Fruit fly (Drosophila melanogaster): ENCODE data around the gene CG6836.
A peak's percentile ranks its signal among the peaks of the same experiment; 100 is the strongest.

CG6836 gene

DNA sequence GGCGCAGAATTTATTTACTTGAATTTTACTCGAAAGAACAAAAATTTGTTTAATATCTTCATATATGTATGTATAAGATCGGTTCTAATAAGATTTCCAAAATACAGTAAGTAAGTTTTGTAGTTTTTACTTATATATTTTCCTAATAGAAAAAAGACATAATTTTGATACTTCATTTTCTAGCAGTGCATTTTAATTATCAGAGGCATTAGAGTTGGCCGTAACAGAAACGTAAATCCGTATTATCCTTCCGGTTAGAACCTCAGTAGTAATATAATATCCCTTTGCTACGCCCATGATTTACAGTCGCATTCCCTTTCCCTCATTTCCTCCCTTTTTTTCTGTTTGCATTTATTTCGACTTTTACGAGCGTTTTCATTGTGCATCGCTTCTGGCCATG is 26.3 kb downstream of the CG6836 start (continued):
- TF ChIP-seq dac (GFP tag; optimal IDR thresholded peaks at IDR 0.05) (no peak), Blimp-1 (GFP tag; optimal IDR thresholded peaks at IDR 0.05) (no peak), CG6792 (GFP tag; optimal IDR thresholded peaks at IDR 0.05) (no peak), CG34406 (GFP tag; optimal IDR thresholded peaks at IDR 0.05) (no peak), CG8632 (GFP tag; optimal IDR thresholded peaks at IDR 0.05) (no peak), Ets96B (tag; optimal IDR thresholded peaks at IDR 0.05) (no peak), dsx (GFP tag; optimal IDR thresholded peaks at IDR 0.05; ENCODE audit: poor library complexity, severe bottlenecking) (no peak), CG8119 (GFP tag; IDR thresholded peaks at IDR 0.05) (no peak), svp (GFP tag) (peak; percentile 76), Sox15 (GFP tag; optimal IDR thresholded peaks at IDR 0.05) (no peak), Sox14 (GFP tag; optimal IDR thresholded peaks at IDR 0.05) (peak; percentile 31), Hr39 (GFP tag; optimal IDR thresholded peaks at IDR 0.05) (peak; percentile 37), Smox (GFP tag; optimal IDR thresholded peaks at IDR 0.05) (peak; percentile 50), CG10669 (GFP tag; optimal IDR thresholded peaks at IDR 0.05) (no peak), CG11762 (GFP tag; optimal IDR thresholded peaks at IDR 0.05; ENCODE audit: insufficient read depth) (no peak), Eip78C (GFP tag) (peak; percentile 76), Met (GFP tag; optimal IDR thresholded peaks at IDR 0.05) (peak; percentile 48), fd85E (GFP tag; optimal IDR thresholded peaks at IDR 0.05) (no peak), Eip75B (GFP tag; optimal IDR thresholded peaks at IDR 0.05) (no peak), CG32006 (GFP tag; optimal IDR thresholded peaks at IDR 0.05) (no peak), CG31627 (GFP tag; optimal IDR thresholded peaks at IDR 0.05) (peak; percentile 48), CG6163 (GFP tag; IDR thresholded peaks at IDR 0.05) (no peak), CG16779 (tag; optimal IDR thresholded peaks at IDR 0.05) (no peak), Ets21C (GFP tag; optimal IDR thresholded peaks at IDR 0.05) (no peak)

DNA sequence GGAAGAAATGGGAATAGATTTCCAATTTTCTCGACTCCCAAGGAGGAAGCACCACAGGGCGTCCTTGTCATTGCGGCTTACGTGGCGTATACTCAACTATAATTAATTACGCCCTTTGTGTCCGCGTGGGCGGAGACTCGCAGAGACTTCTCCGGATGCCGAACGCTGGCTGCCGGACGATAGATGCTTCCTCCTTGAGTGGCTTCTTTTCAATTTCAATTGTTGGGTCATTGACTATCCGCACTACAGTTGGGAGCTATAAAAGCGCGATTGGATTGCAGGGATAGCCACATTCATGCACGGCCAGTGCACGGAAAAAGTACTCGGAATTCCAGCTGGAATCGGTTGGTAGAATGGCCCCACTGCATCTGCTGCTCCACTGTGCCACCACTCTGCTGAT is 34.2 kb downstream of the CG6836 start, which contains the start of gene CG14075:
TSS of gene CG14075 (plus strand) at position 301 of the 400 bp plus-strand sequence.
- TF ChIP-seq Hr39 (GFP tag; optimal IDR thresholded peaks at IDR 0.05) (no peak), acj6 (GFP tag; optimal IDR thresholded peaks at IDR 0.05) (no peak), CG11294 (GFP tag; IDR thresholded peaks at IDR 0.05) (no peak), lz (GFP tag; optimal IDR thresholded peaks at IDR 0.05) (no peak), fd85E (GFP tag; optimal IDR thresholded peaks at IDR 0.05) (no peak), CG7368 (GFP tag; optimal IDR thresholded peaks at IDR 0.05) (no peak), Lpt (GFP tag; optimal IDR thresholded peaks at IDR 0.05) (no peak), Hr38 (GFP tag; optimal IDR thresholded peaks at IDR 0.05) (no peak), CG8632 (GFP tag; optimal IDR thresholded peaks at IDR 0.05) (no peak), CG3919 (GFP tag; optimal IDR thresholded peaks at IDR 0.05) (no peak), Met (GFP tag; optimal IDR thresholded peaks at IDR 0.05) (no peak), spab (GFP tag; optimal IDR thresholded peaks at IDR 0.05) (no peak), cyc (GFP tag; optimal IDR thresholded peaks at IDR 0.05) (no peak), topi (GFP tag; optimal IDR thresholded peaks at IDR 0.05) (no peak), CG6808 (GFP tag; optimal IDR thresholded peaks at IDR 0.05) (no peak), net (GFP tag; optimal IDR thresholded peaks at IDR 0.05) (no peak), Sox14 (GFP tag; optimal IDR thresholded peaks at IDR 0.05) (no peak)

DNA sequence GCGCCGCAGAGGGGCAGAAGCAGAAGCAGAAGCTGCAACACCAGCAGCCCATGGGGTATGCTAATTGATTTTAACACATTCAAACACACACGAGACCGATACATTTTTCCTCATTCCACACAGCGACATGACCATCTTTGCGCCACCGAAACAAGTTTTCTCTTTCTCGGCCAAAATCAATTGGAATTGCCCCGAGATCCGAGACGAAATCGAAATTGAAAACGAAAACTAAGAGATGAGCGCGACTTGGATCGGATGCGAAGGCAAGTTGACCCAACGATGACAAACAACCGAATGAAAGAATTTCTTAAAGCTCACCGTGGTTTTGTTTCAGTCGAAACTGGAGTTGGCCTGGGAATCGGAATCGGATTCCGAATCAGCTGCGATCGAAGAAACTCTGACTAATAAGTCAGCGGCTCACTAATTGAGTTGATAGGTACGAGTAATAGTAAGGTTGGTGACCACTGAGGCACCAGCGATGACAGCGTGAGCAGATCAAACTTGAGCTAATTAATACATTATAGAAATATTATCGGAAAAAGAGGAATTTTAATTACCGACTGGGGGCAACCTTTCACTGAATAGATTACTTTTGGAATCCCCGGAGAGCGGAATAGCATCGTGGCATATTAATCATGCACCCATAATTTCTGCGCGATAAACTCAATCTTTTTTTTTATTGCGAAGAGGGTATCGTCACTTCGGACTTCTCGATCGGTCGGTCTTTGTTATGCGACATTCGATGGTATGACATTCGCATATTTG is 37.8 kb downstream of the CG6836 start, which contains the start of gene CG11619:
TSS of gene CG11619 (minus strand) at position 269 of the 765 bp plus-strand sequence.
- no peak for TF ChIP-seq CG8632 (GFP tag; optimal IDR thresholded peaks at IDR 0.05)
- TF ChIP-seq CG3919 (GFP tag; optimal IDR thresholded peaks at IDR 0.05) = peak; percentile 19
- TF ChIP-seq Hr38 (GFP tag; optimal IDR thresholded peaks at IDR 0.05) = no peak
- no peak for TF ChIP-seq fkh (GFP tag; optimal IDR thresholded peaks at IDR 0.05)
- TF ChIP-seq topi (GFP tag; optimal IDR thresholded peaks at IDR 0.05) = peak; percentile 44
- peak; percentile 10 for TF ChIP-seq cyc (GFP tag; optimal IDR thresholded peaks at IDR 0.05)
- TF ChIP-seq Eip78C (GFP tag) = peak; percentile 76
- no peak for TF ChIP-seq CG4318 (GFP tag; optimal IDR thresholded peaks at IDR 0.05)
- peak; percentile 4 for TF ChIP-seq Eip75B (GFP tag; optimal IDR thresholded peaks at IDR 0.05)
- TF ChIP-seq CG9139 (GFP tag; optimal IDR thresholded peaks at IDR 0.05) = no peak
- TF ChIP-seq pdm3 (GFP tag; optimal IDR thresholded peaks at IDR 0.05) = peak; percentile 15
- no peak for TF ChIP-seq CG6854 (GFP tag; optimal IDR thresholded peaks at IDR 0.05)
- TF ChIP-seq lz (GFP tag; optimal IDR thresholded peaks at IDR 0.05) = no peak
- no peak for TF ChIP-seq CG15336 (GFP tag; IDR thresholded peaks at IDR 0.05)
- no peak for TF ChIP-seq CG11294 (GFP tag; IDR thresholded peaks at IDR 0.05)
- peak; percentile 35 for TF ChIP-seq Hr39 (GFP tag; optimal IDR thresholded peaks at IDR 0.05)
- no peak for TF ChIP-seq CG1621 (tag; optimal IDR thresholded peaks at IDR 0.05)
- peak; percentile 12 for TF ChIP-seq CG6792 (GFP tag; optimal IDR thresholded peaks at IDR 0.05)
- TF ChIP-seq CG34406 (GFP tag; optimal IDR thresholded peaks at IDR 0.05) = peak; percentile 0
- TF ChIP-seq Sox15 (GFP tag; optimal IDR thresholded peaks at IDR 0.05) = peak; percentile 15
- no peak for TF ChIP-seq net (GFP tag; optimal IDR thresholded peaks at IDR 0.05)
- TF ChIP-seq CG8119 (GFP tag; IDR thresholded peaks at IDR 0.05) = no peak
- peak; percentile 30 for TF ChIP-seq Met (GFP tag; optimal IDR thresholded peaks at IDR 0.05)
- TF ChIP-seq svp (GFP tag) = peak; percentile 85
- no peak for TF ChIP-seq dsx (GFP tag; optimal IDR thresholded peaks at IDR 0.05; ENCODE audit: poor library complexity, severe bottlenecking)
- peak; percentile 14 for TF ChIP-seq CG31627 (GFP tag; optimal IDR thresholded peaks at IDR 0.05)
- peak; percentile 37 for TF ChIP-seq Smox (GFP tag; optimal IDR thresholded peaks at IDR 0.05)
- TF ChIP-seq Blimp-1 (GFP tag; optimal IDR thresholded peaks at IDR 0.05) = peak; percentile 83
- TF ChIP-seq acj6 (GFP tag; optimal IDR thresholded peaks at IDR 0.05) = peak; percentile 26
